Fruit fly (Drosophila melanogaster) whole organism, pupa: ENCODE measurements around the gene Ance-2.

Source experiments
- CG10348 ChIP-seq: fragments of 200-800 bp; sonication (Bioruptor generic); IDR thresholded peaks from 2 replicates; pipeline ENCODE4 v1.3.6; 2022; ENCODE audit warnings: missing biosample characterization, missing genetic modification characterization
- CG12605 ChIP-seq: fragments of 200-800 bp; sonication (Bioruptor generic); IDR thresholded peaks from 2 replicates; pipeline ENCODE4 v1.3.6; 2022; ENCODE audit warnings: missing biosample characterization, missing genetic modification characterization
- CG13204 ChIP-seq: fragments of 200-800 bp; sonication (Bioruptor generic); optimal IDR thresholded peaks from 2 replicates; lab custom pipeline; 2018; ENCODE audit warnings: missing biosample characterization, mild to moderate bottlenecking, missing genetic modification characterization, moderate library complexity
- CG14655 ChIP-seq: fragments of 200-800 bp; sonication (Bioruptor generic); optimal IDR thresholded peaks from 3 replicates; lab custom pipeline; 2017; ENCODE audit warnings: mild to moderate bottlenecking, missing biosample characterization, missing genetic modification reagents, missing genetic modification characterization
- CG15710 ChIP-seq: fragments of 200-800 bp; sonication (Bioruptor generic); optimal IDR thresholded peaks from 2 replicates; lab custom pipeline; 2018; ENCODE audit warnings: missing biosample characterization, mild to moderate bottlenecking, missing genetic modification characterization, moderate library complexity
- CG17806 ChIP-seq: fragments of 200-800 bp; sonication (Bioruptor generic); optimal IDR thresholded peaks from 2 replicates; lab custom pipeline; 2018; ENCODE audit warnings: missing biosample characterization, mild to moderate bottlenecking, missing genetic modification characterization, moderate library complexity
- CG32121 ChIP-seq: fragments of 200-800 bp; sonication (Bioruptor generic); IDR thresholded peaks from 2 replicates; pipeline ENCODE4 v1.3.6; 2022; ENCODE audit warnings: missing biosample characterization, missing genetic modification characterization
- CG34367 ChIP-seq: fragments of 200-800 bp; sonication (Bioruptor generic); optimal IDR thresholded peaks from 2 replicates; lab custom pipeline; 2018; ENCODE audit warnings: missing biosample characterization, mild to moderate bottlenecking, missing genetic modification characterization
- CG4496 ChIP-seq: fragments of 200-800 bp; sonication (Bioruptor generic); IDR thresholded peaks from 3 replicates; pipeline ENCODE4 v1.3.6; 2022; ENCODE audit warnings: missing biosample characterization, missing genetic modification characterization
- CG8159 ChIP-seq: fragments of 200-800 bp; sonication (Bioruptor generic); optimal IDR thresholded peaks from 3 replicates; lab custom pipeline; 2018; ENCODE audit warnings: missing biosample characterization, mild to moderate bottlenecking, missing genetic modification characterization, moderate library complexity
- CG8301 ChIP-seq: fragments of 200-800 bp; sonication (Bioruptor generic); optimal IDR thresholded peaks from 2 replicates; lab custom pipeline; 2018; ENCODE audit warnings: missing biosample characterization, mild to moderate bottlenecking, missing genetic modification characterization
- CG9948 ChIP-seq: fragments of 200-800 bp; sonication (Bioruptor generic); optimal IDR thresholded peaks from 2 replicates; lab custom pipeline; 2018; ENCODE audit warnings: missing biosample characterization, mild to moderate bottlenecking, missing genetic modification characterization, moderate library complexity
- D1 ChIP-seq: fragments of 200-800 bp; sonication (Bioruptor generic); optimal IDR thresholded peaks from 2 replicates; lab custom pipeline; 2018; ENCODE audit warnings: missing biosample characterization, mild to moderate bottlenecking, missing genetic modification characterization, moderate library complexity
- EcR ChIP-seq: fragments of 200-800 bp; sonication (Bioruptor generic); optimal IDR thresholded peaks from 3 replicates; lab custom pipeline; 2019; ENCODE audit warnings: missing biosample characterization, missing genetic modification characterization, mild to moderate bottlenecking, moderate library complexity, missing genetic modification reagents
- Ets98B ChIP-seq: fragments of 200-800 bp; sonication (Bioruptor generic); IDR thresholded peaks from 2 replicates; pipeline ENCODE4 v1.3.6; 2022; ENCODE audit warnings: missing biosample characterization, missing genetic modification characterization
- Pif1A ChIP-seq: fragments of 200-800 bp; sonication (Bioruptor generic); optimal IDR thresholded peaks from 3 replicates; lab custom pipeline; 2016; ENCODE audit warnings: missing biosample characterization, missing genetic modification characterization
- Pif1B ChIP-seq: fragments of 200-800 bp; sonication (Bioruptor generic); optimal IDR thresholded peaks from 3 replicates; lab custom pipeline; 2016; ENCODE audit warnings: missing biosample characterization, missing genetic modification characterization
- Snoo ChIP-seq: fragments of 200-800 bp; sonication (Bioruptor generic); optimal IDR thresholded peaks from 3 replicates; lab custom pipeline; 2017; ENCODE audit warnings: missing biosample characterization, mild to moderate bottlenecking, missing genetic modification characterization, inconsistent platforms
- fd96Ca ChIP-seq: fragments of 200-800 bp; sonication (Bioruptor generic); IDR thresholded peaks from 3 replicates; pipeline ENCODE4 v1.3.6; 2022; ENCODE audit warnings: missing biosample characterization, missing genetic modification characterization
- gl ChIP-seq: fragments of 200-800 bp; sonication (Bioruptor generic); optimal IDR thresholded peaks from 2 replicates; lab custom pipeline; 2018; ENCODE audit warnings: missing biosample characterization, mild to moderate bottlenecking, missing genetic modification characterization
- rn ChIP-seq: fragments of 200-800 bp; sonication (Bioruptor generic); IDR thresholded peaks from 2 replicates; pipeline ENCODE4 v1.3.6; 2022; ENCODE audit warnings: missing biosample characterization, missing genetic modification characterization

The Ance-2 gene

DNA sequence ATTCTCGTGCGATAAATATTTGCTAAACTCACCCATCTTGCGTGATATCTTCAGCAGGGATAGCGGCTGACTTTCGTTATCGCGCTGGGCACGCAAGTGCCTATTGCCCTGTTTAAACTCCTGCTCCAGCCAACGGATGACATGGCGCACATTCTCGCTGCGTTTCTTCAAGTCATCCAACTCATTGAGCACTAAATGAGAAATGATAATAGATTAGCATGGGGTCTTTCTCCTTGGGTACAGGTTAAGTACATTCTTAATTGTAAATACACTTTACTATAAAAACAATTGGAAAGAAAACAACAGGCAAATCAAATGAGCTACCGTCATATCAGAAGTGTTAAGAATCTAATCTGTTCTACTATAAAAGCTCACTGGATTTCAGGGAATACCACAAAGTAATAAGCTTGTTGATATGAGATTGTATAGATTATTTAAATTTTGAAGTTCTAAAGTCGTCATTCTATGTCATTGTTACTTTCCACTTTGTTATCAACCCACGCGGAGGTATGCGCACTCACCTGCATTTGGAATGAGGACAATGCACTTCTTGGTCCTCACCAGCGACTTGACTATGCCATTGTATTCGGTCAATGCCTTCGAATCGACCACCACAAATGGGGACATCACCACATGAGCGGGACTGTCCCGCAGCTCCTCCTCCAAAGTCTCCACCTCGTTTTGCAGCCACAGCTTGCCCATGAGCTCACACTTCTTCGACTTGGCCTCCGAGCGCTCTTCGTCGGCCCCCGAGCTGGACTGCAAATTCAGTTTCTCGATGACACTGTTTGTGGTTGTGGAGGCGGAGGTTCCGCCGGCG is 8.8 kb upstream of the Ance-2 start:
- TF ChIP-seq Pif1A (GFP tag; lab: Kevin White, UChicago) (no peak), fd96Ca (GFP tag; lab: Robert Waterston, UW) (peak; percentile 27; the same call in 1 of the 3 replicates)

DNA sequence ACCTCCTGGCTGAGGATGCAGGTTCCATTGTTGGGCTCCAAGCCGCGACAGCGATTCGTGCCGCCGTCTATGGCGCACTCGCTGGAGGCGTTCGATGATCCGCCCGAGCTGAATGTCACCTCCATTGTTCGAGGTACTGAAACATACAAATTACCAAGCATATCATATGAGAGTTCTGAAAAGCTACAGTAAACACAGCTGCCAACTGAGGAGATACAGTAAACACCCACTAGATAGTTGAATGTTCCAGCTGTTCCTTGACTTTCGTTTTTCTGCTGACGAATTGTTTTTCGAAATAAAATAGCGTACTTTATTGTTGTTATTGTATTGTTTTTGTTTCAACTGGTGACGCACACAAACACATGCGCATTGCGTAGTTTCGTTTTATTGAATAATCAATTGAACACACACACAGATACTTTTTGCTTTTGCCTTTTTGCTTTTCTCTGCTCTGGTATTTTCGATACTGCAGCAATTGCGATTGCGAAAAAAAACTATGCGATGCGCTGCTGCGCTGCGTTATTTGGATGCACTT is 5.3 kb upstream of the Ance-2 start:
- TF ChIP-seq CG34367, result no peak
- TF ChIP-seq EcR (GFP tag; lab: Kevin White, UChicago), result peak; percentile 39

- TF ChIP-seq CG14655 (GFP tag; lab: Kevin White, UChicago), result no peak
- TF ChIP-seq CG8159, result no peak
- TF ChIP-seq CG13204, result no peak
- no peak for TF ChIP-seq D1
- peak; percentile 98 for TF ChIP-seq fd96Ca (GFP tag; lab: Robert Waterston, UW)
- no peak for TF ChIP-seq Pif1B (GFP tag; lab: Kevin White, UChicago)
- TF ChIP-seq Ets98B (GFP tag; lab: Robert Waterston, UW), result peak; percentile 89
- TF ChIP-seq CG9948 (tag; lab: Kevin White, UChicago), result peak; percentile 41
- no peak for TF ChIP-seq gl (tag; lab: Kevin White, UChicago)
- peak; percentile 90 for TF ChIP-seq CG32121 (GFP tag; lab: Robert Waterston, UW)
- TF ChIP-seq CG10348 (GFP tag; lab: Robert Waterston, UW), result peak; percentile 55; the same call in 1 of the 2 replicates
- TF ChIP-seq CG12605 (GFP tag; lab: Robert Waterston, UW), result 0 out of 2 replicates have a peak, but pooled peaks have one; percentile 17
- TF ChIP-seq CG34367, result peak; percentile 72
- peak; percentile 80 for TF ChIP-seq CG15710
- peak; percentile 93 for TF ChIP-seq CG4496 (GFP tag; lab: Robert Waterston, UW)
- TF ChIP-seq Snoo (tag; lab: Kevin White, UChicago), result peak; percentile 72
- TF ChIP-seq CG8301 (tag; lab: Kevin White, UChicago), result peak; percentile 63
- peak; percentile 65 for TF ChIP-seq rn (GFP tag; lab: Robert Waterston, UW)
- no peak for TF ChIP-seq EcR (GFP tag; lab: Kevin White, UChicago)
- no peak for TF ChIP-seq Pif1A (GFP tag; lab: Kevin White, UChicago)
- peak; percentile 59 for TF ChIP-seq CG17806 (tag; lab: Kevin White, UChicago)
Measured at dm6 chr2L:13904331-13904911, 4.7 kb upstream of the Ance-2 start, which contains the start of gene Smg5. Gene Smg5 (minus strand): TSS chr2L:13904661.

DNA sequence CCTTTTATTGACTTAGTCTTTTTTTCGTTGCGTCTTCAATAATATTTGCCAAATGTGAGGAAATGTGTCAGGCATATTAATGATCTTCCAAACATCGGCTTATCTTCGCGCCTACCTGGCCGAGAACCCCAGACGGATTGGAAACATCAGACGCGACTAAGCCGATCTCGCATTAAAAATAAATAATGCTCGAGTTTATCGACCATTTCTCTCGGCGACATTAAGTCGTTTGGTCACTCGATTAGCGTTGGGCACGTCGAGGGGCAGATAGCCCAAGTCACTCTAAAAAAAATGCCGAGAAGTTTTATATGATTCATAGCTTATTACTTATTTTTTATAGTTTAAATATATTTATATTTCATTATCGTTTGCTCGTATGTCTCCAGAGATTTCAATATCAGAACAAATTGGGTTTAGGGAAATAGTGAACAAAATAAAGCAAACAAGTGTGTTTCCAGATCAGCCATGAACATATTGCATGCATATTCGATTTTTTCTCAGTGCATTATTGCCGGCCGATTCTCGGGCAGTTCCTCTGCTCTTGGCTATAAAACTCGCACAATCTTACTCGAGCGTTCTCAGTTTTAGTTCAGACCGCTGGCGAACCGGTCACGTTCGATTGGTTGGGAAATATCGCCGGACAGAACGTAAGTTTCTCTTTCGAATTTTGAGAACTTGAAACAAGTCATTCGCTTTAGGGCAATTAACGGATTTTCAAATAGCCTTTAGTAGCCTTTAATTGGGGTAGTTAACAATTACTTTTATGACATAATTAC is 3.9 kb upstream of the Ance-2 start, which contains the start of gene Ance:
Ance (plus strand) TSS at position 574 of the 776 bp plus-strand sequence.
- TF ChIP-seq CG32121 (GFP tag; lab: Robert Waterston, UW), result peak; percentile 40; the same call in 1 of the 2 replicates
- TF ChIP-seq D1, result no peak
- peak; percentile 49 for TF ChIP-seq Pif1A (GFP tag; lab: Kevin White, UChicago)
- peak; percentile 38 for TF ChIP-seq CG9948 (tag; lab: Kevin White, UChicago)
- peak; percentile 62; the same call in 2 of the 3 replicates for TF ChIP-seq fd96Ca (GFP tag; lab: Robert Waterston, UW)
- TF ChIP-seq Snoo (tag; lab: Kevin White, UChicago), result peak; percentile 37
- TF ChIP-seq CG34367, result peak; percentile 53
- peak; percentile 61 for TF ChIP-seq CG8159
- TF ChIP-seq Ets98B (GFP tag; lab: Robert Waterston, UW), result peak; percentile 25; the same call in 1 of the 2 replicates
- peak; percentile 53 for TF ChIP-seq Pif1B (GFP tag; lab: Kevin White, UChicago)
- no peak for TF ChIP-seq CG10348 (GFP tag; lab: Robert Waterston, UW)
- no peak for TF ChIP-seq gl (tag; lab: Kevin White, UChicago)
- TF ChIP-seq CG12605 (GFP tag; lab: Robert Waterston, UW), result no peak
- peak; percentile 28 for TF ChIP-seq EcR (GFP tag; lab: Kevin White, UChicago)
- TF ChIP-seq CG15710, result peak; percentile 75
- no peak for TF ChIP-seq CG8301 (tag; lab: Kevin White, UChicago)
- TF ChIP-seq CG4496 (GFP tag; lab: Robert Waterston, UW), result peak; percentile 62
- TF ChIP-seq CG13204, result no peak
- TF ChIP-seq CG17806 (tag; lab: Kevin White, UChicago), result no peak
- TF ChIP-seq CG14655 (GFP tag; lab: Kevin White, UChicago), result no peak
- no peak for TF ChIP-seq rn (GFP tag; lab: Robert Waterston, UW)

dm6 chr2L:13905848-13906585 is 3.1 kb upstream of the Ance-2 start:
- no peak for TF ChIP-seq Pif1A (GFP tag; lab: Kevin White, UChicago)
- TF ChIP-seq, all 21 proteins: peak for 0
